Worm (Caenorhabditis elegans) whole organism, young adult: Measurements from ENCODE around the gene Y116A8A.4.
"Not testable (repeated sequence)": the region's sequence is repeated elsewhere in the genome, so short reads cannot be mapped to it uniquely, and the experiment has no call there.

Experiments
- F22D6.2 ChIP-seq: sonication (generic microtip); optimal IDR thresholded peaks from 2 replicates; lab custom pipeline; 2016; ENCODE audit warnings: mild to moderate bottlenecking, missing genetic modification characterization, missing compliant biosample characterization
- F49E8.2 ChIP-seq: sonication (generic microtip); optimal IDR thresholded peaks from 3 replicates; lab custom pipeline; 2017; ENCODE audit warnings: missing genetic modification characterization, mild to moderate bottlenecking, missing compliant biosample characterization, antibody characterized with exemption, moderate library complexity; ENCODE audit not compliant: insufficient read depth
- K12H6.12 ChIP-seq: fragments of 200-800 bp; sonication (Bioruptor generic); optimal IDR thresholded peaks from 2 replicates; lab custom pipeline; 2018; ENCODE audit warnings: mild to moderate bottlenecking, missing genetic modification characterization, missing compliant biosample characterization
- Y79H2A.3 ChIP-seq: fragments of 200-800 bp; sonication (Bioruptor generic); conservative IDR thresholded peaks from 2 replicates; pipeline ENCODE4 v1.3.6; 2022; ENCODE audit warnings: missing genetic modification reagents, missing genetic modification characterization, missing compliant biosample characterization
- akir-1 ChIP-seq: fragments of 200-800 bp; sonication (Bioruptor generic); optimal IDR thresholded peaks from 2 replicates; lab custom pipeline; 2018; ENCODE audit warnings: mild to moderate bottlenecking, missing genetic modification characterization, moderate library complexity, missing compliant biosample characterization
- attf-6 ChIP-seq: fragments of 200-800 bp; sonication (Bioruptor generic); IDR thresholded peaks from 2 replicates; pipeline ENCODE4 v1.3.6; 2022; ENCODE audit warnings: missing genetic modification reagents, missing genetic modification characterization, missing compliant biosample characterization
- cebp-2 ChIP-seq: fragments of 200-800 bp; sonication (Bioruptor generic); IDR thresholded peaks from 2 replicates; pipeline ENCODE4 v1.3.6; 2022; ENCODE audit warnings: missing genetic modification characterization, missing compliant biosample characterization
- ceh-58 ChIP-seq: fragments of 200-800 bp; sonication (Bioruptor generic); IDR thresholded peaks from 2 replicates; pipeline ENCODE4 v1.3.6; 2022; ENCODE audit warnings: missing genetic modification characterization, missing compliant biosample characterization
- ceh-91 ChIP-seq: fragments of 200-800 bp; sonication (Bioruptor generic); IDR thresholded peaks from 2 replicates; pipeline ENCODE4 v1.3.6; 2022; ENCODE audit warnings: missing genetic modification reagents, missing genetic modification characterization, missing compliant biosample characterization
- die-1 ChIP-seq: sonication (generic microtip); optimal IDR thresholded peaks from 2 replicates; lab custom pipeline; 2016; ENCODE audit warnings: missing genotype, mild to moderate bottlenecking, missing genetic modification characterization, missing compliant biosample characterization
- dpff-1 ChIP-seq: sonication (generic microtip); optimal IDR thresholded peaks from 2 replicates; lab custom pipeline; 2017; ENCODE audit warnings: mild to moderate bottlenecking, missing genetic modification characterization, missing compliant biosample characterization
- dpl-1 ChIP-seq: fragments of 150-350 bp; optimal IDR thresholded peaks from 2 replicates; lab custom pipeline; 2014; ENCODE audit warnings: missing biosample characterization, missing genetic modification reagents, missing genetic modification characterization
- egrh-3 ChIP-seq: fragments of 200-800 bp; sonication (Bioruptor generic); IDR thresholded peaks from 2 replicates; pipeline ENCODE4 v1.3.6; 2022; ENCODE audit warnings: missing genetic modification reagents, missing genetic modification characterization, missing compliant biosample characterization
- hmg-1.2 ChIP-seq: fragments of 200-800 bp; sonication (Bioruptor generic); IDR thresholded peaks from 2 replicates; pipeline ENCODE4 v1.3.6; 2022; ENCODE audit warnings: missing genetic modification reagents, missing genetic modification characterization, missing compliant biosample characterization
- lsl-1 ChIP-seq: fragments of 200-800 bp; sonication (Bioruptor generic); optimal IDR thresholded peaks from 2 replicates; lab custom pipeline; 2018; ENCODE audit warnings: mild to moderate bottlenecking, missing genetic modification characterization, moderate library complexity, missing compliant biosample characterization
- madf-10 ChIP-seq: sonication (generic microtip); optimal IDR thresholded peaks from 2 replicates; lab custom pipeline; 2016; ENCODE audit warnings: mild to moderate bottlenecking, missing genetic modification characterization, missing compliant biosample characterization
- madf-3 ChIP-seq: fragments of 200-800 bp; sonication (Bioruptor generic); IDR thresholded peaks from 2 replicates; pipeline ENCODE4 v1.3.6; 2022; ENCODE audit warnings: missing genetic modification reagents, missing genetic modification characterization, missing compliant biosample characterization
- nhr-27 ChIP-seq: fragments of 200-800 bp; sonication (Bioruptor generic); optimal IDR thresholded peaks from 2 replicates; lab custom pipeline; 2018; ENCODE audit warnings: mild to moderate bottlenecking, missing genetic modification characterization, moderate library complexity, missing compliant biosample characterization
- snpc-4 ChIP-seq, 5 experiments: fragments of 150-350 bp in 1 of 5; sonication (generic microtip) in 4 of 5; optimal IDR thresholded peaks; 2 replicates each; lab custom pipeline; 2014 to 2018; ENCODE audit warnings: missing genetic modification characterization in 5 of 5, missing biosample characterization in 3 of 5, antibody characterized with exemption in 2 of 5, mild to moderate bottlenecking in 2 of 5, missing compliant biosample characterization in 2 of 5, missing genotype in 2 of 5, moderate library complexity in 2 of 5, missing genetic modification reagents in 1 of 5
- zfh-2 ChIP-seq: fragments of 200-800 bp; sonication (Bioruptor generic); conservative IDR thresholded peaks from 2 replicates; pipeline ENCODE4 v1.3.6; 2022; ENCODE audit warnings: missing genetic modification reagents, missing genetic modification characterization, missing compliant biosample characterization
- ztf-3 ChIP-seq: fragments of 200-800 bp; sonication (Bioruptor generic); optimal IDR thresholded peaks from 2 replicates; lab custom pipeline; 2018; ENCODE audit warnings: mild to moderate bottlenecking, missing genetic modification characterization, missing compliant biosample characterization

Gene Y116A8A.4

ce11 chrIV:16865487-16865886, 42.9 kb downstream of the Y116A8A.4 start, which contains the start of gene gtsf-1 (continued):
- TF ChIP-seq egrh-3 (GFP tag; lab: Robert Waterston, UW) (no peak), ceh-91 (GFP tag; lab: Robert Waterston, UW) (peak; percentile 47; the same call in 1 of the 2 replicates), F49E8.2 (tag; lab: Kevin White, UChicago) (peak; percentile 80), lsl-1 (GFP tag; lab: Kevin White, UChicago) (peak; percentile 21), dpff-1 (tag; lab: Kevin White, UChicago) (peak; percentile 29), F22D6.2 (no peak), nhr-27 (tag; lab: Kevin White, UChicago) (no peak), akir-1 (no peak), die-1 (tag; lab: Kevin White, UChicago) (no peak), K12H6.12 (tag; lab: Kevin White, UChicago) (no peak)

DNA sequence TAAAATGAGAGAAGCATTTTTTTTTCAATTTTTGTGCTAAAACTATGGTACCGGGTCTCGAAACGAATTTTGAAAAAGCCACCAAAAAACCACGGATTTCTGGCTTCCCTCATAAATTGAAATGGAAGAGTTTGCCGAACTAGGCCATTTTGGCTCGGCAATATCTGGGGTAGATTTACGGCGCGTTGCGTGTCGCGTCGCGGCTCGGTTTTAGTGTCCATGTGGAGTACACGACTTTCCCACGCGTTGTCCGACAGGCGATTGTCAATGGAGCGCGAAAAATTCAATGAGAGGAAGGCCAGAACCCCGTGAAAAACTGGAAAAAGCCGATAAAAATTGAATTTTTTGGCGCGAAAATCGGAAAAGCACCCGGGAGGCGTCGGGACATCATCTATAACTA, 43.9 kb downstream of the Y116A8A.4 start:
- TF ChIP-seq snpc-4 (GFP tag; optimal IDR thresholded peaks at IDR 0.05; lab: Kevin White, UChicago): not testable (repeated sequence)
- peak in 1 of 4 experiments; percentile 79 for TF ChIP-seq snpc-4 (tag; optimal IDR thresholded peaks at IDR 0.05; lab: Kevin White, UChicago)
- TF ChIP-seq Y79H2A.3 (GFP tag; lab: Robert Waterston, UW): peak; percentile 63; the same call in 1 of the 2 replicates
- TF ChIP-seq madf-3 (GFP tag; lab: Robert Waterston, UW): peak; percentile 81
- peak; percentile 80 for TF ChIP-seq attf-6 (GFP tag; lab: Robert Waterston, UW)

ce11 chrIV:16867223-16867622, 44.6 kb downstream of the Y116A8A.4 start, which contains the start of gene T06A10.107:
TSS of gene T06A10.107 (plus strand) at chrIV:16867523.
- TF ChIP-seq zfh-2 (GFP tag; lab: Robert Waterston, UW) (0 out of 2 replicates have a peak, but pooled peaks have one; percentile 39), ztf-3 (GFP tag; lab: Kevin White, UChicago) (no peak), hmg-1.2 (no peak), ceh-58 (GFP tag; lab: Robert Waterston, UW) (peak; percentile 28; the same call in 1 of the 2 replicates), snpc-4 (GFP tag; optimal IDR thresholded peaks at IDR 0.05; lab: Kevin White, UChicago) (no peak), snpc-4 (tag; optimal IDR thresholded peaks at IDR 0.05; lab: Kevin White, UChicago) (peak in 1 of 4 experiments; percentile 25)

ce11 chrIV:16868900-16869299, 46.3 kb downstream of the Y116A8A.4 start, which contains the start of gene T06A10.106:
TSS of gene T06A10.106 (minus strand) at chrIV:16869000.
- TF ChIP-seq dpl-1 (no peak), cebp-2 (GFP tag; lab: Robert Waterston, UW) (no peak), madf-10 (tag; lab: Kevin White, UChicago) (no peak)
